Fruit fly (Drosophila melanogaster) whole organism, pupa: Measurements from ENCODE around the gene CG10353.

ENCODE experiments used
- CG12605 ChIP-seq: fragments of 200-800 bp; sonication (Bioruptor generic); IDR thresholded peaks from 2 replicates; pipeline ENCODE4 v1.3.6; 2022; ENCODE audit warnings: missing biosample characterization, missing genetic modification characterization
- CG14655 ChIP-seq: fragments of 200-800 bp; sonication (Bioruptor generic); optimal IDR thresholded peaks from 3 replicates; lab custom pipeline; 2017; ENCODE audit warnings: mild to moderate bottlenecking, missing biosample characterization, missing genetic modification reagents, missing genetic modification characterization
- CG34367 ChIP-seq: fragments of 200-800 bp; sonication (Bioruptor generic); optimal IDR thresholded peaks from 2 replicates; lab custom pipeline; 2018; ENCODE audit warnings: missing biosample characterization, mild to moderate bottlenecking, missing genetic modification characterization
- CG4496 ChIP-seq: fragments of 200-800 bp; sonication (Bioruptor generic); IDR thresholded peaks from 3 replicates; pipeline ENCODE4 v1.3.6; 2022; ENCODE audit warnings: missing biosample characterization, missing genetic modification characterization
- D1 ChIP-seq: fragments of 200-800 bp; sonication (Bioruptor generic); optimal IDR thresholded peaks from 2 replicates; lab custom pipeline; 2018; ENCODE audit warnings: missing biosample characterization, mild to moderate bottlenecking, missing genetic modification characterization, moderate library complexity
- EcR ChIP-seq: fragments of 200-800 bp; sonication (Bioruptor generic); optimal IDR thresholded peaks from 3 replicates; lab custom pipeline; 2019; ENCODE audit warnings: missing biosample characterization, missing genetic modification characterization, mild to moderate bottlenecking, moderate library complexity, missing genetic modification reagents
- Ets98B ChIP-seq: fragments of 200-800 bp; sonication (Bioruptor generic); IDR thresholded peaks from 2 replicates; pipeline ENCODE4 v1.3.6; 2022; ENCODE audit warnings: missing biosample characterization, missing genetic modification characterization
- Pif1B ChIP-seq: fragments of 200-800 bp; sonication (Bioruptor generic); optimal IDR thresholded peaks from 3 replicates; lab custom pipeline; 2016; ENCODE audit warnings: missing biosample characterization, missing genetic modification characterization
- fd96Ca ChIP-seq: fragments of 200-800 bp; sonication (Bioruptor generic); IDR thresholded peaks from 3 replicates; pipeline ENCODE4 v1.3.6; 2022; ENCODE audit warnings: missing biosample characterization, missing genetic modification characterization

DNA sequence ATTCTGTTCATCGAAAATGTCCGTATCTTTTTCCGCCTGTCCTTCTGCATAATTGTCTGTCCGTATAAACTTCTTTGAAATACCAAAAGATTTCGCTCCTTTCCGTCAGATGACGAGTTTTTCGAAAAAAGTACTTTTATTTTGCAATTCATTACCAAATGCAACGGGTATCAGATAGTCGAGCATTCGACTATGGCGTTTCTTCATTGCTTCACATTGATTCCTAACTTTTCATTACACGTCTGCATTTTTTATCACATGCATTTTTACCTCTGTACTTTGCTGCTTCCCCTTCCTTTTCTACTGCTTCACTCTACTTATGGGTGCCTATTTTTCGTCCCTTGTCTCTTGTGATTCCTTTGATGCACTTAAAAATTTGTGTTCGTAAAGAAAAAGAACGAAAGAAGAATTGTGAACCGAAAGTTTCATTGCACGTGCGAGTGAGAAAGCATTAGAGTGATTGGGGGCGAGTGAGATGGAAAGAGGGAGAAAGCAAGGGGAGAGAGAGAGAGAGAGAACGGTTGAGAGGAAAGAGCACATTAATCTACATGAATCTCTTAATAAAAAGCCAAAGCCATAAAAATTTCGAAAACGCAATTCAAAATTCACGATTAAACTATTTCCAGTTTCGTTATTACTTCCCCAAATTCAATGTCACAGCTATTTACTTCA, 58.5 kb downstream of the CG10353 start:
- TF ChIP-seq EcR (GFP tag; lab: Kevin White, UChicago) (no peak), Pif1B (GFP tag; lab: Kevin White, UChicago) (no peak), CG14655 (GFP tag; lab: Kevin White, UChicago) (no peak), Ets98B (GFP tag; lab: Robert Waterston, UW) (no peak), CG12605 (GFP tag; lab: Robert Waterston, UW) (no peak), D1 (tag; lab: Kevin White, UChicago) (no peak), fd96Ca (GFP tag; lab: Robert Waterston, UW) (no peak), CG4496 (GFP tag; lab: Robert Waterston, UW) (no peak), CG34367 (tag; lab: Kevin White, UChicago) (no peak)
